Worm (Caenorhabditis elegans): ENCODE data around the gene F55A4.13.
A peak's percentile ranks its signal among the peaks of the same experiment; 100 is the strongest.

Gene F55A4.13

DNA sequence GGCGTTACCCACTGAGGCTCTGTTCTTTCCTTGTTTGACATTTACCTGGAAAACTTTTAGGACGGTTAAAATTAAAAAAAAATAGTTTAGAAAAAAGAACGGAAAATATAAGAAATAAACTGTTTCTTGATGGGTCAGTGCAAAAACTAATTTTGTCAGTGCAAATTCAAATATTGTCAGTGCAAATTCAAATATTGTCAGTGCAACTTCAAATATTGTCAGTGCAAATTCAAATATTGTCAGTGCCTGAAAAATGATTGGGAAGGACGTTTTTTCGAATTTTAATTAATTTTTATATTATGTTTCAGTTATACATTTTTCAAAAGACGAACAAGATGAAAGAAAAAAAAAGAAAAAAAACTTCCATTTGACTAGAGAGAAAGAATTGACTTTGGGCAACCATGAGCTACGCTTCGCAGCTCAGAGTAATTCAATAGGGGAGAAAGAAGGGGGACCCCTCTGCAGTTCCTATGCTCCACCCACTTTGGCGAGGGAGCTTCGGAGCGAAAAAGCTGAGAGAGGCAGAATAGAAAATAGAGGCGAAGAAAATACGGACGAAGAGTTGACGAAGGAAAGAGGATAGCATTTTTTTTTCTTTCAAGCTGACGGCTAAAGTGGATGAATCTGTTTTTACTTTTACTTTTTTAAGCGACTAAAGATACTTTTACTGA is 45.2 kb upstream of the F55A4.13 start, which contains the start of gene unc-1:
unc-1 (minus strand) TSS at position 51 of the 671 bp plus-strand sequence.
- no peak for TF ChIP-seq nhr-48 (tag; optimal IDR thresholded peaks at IDR 0.05)
- TF ChIP-seq aha-1 (tag) = peak; percentile 22
- TF ChIP-seq nhr-77 (tag; optimal IDR thresholded peaks at IDR 0.05) = no peak
- TF ChIP-seq ceh-32 (tag; optimal IDR thresholded peaks at IDR 0.05; ENCODE audit: poor library complexity) = no peak
- TF ChIP-seq ceh-62 (tag; optimal IDR thresholded peaks at IDR 0.05) = no peak
- TF ChIP-seq Y48G9A.11 (GFP tag; IDR thresholded peaks at IDR 0.05) = no peak
- TF ChIP-seq nhr-11 (tag; optimal IDR thresholded peaks at IDR 0.05) = no peak
- no peak for TF ChIP-seq nhr-76 (tag; optimal IDR thresholded peaks at IDR 0.05)
- TF ChIP-seq zfp-2 (tag; optimal IDR thresholded peaks at IDR 0.05) = no peak
- no peak for TF ChIP-seq Y5F2A.4 (GFP tag; optimal IDR thresholded peaks at IDR 0.05)
- TF ChIP-seq nhr-102 (tag; optimal IDR thresholded peaks at IDR 0.05) = no peak
- TF ChIP-seq hmg-1.1 (GFP tag; IDR thresholded peaks at IDR 0.05) = peak; percentile 72; the same call in 1 of the 2 replicates
- TF ChIP-seq T20F7.1 (GFP tag; optimal IDR thresholded peaks at IDR 0.05) = no peak
- peak; percentile 41 for TF ChIP-seq mep-1 (tag; optimal IDR thresholded peaks at IDR 0.05)
- TF ChIP-seq ces-1 (GFP tag; optimal IDR thresholded peaks at IDR 0.05) = peak; percentile 81
- TF ChIP-seq rbr-2 (tag; optimal IDR thresholded peaks at IDR 0.05) = peak; percentile 15
- no peak for TF ChIP-seq lin-29 (GFP tag; IDR thresholded peaks at IDR 0.05)
- no peak for TF ChIP-seq madf-9 (GFP tag; conservative IDR thresholded peaks at IDR 0.05)
- no peak for TF ChIP-seq aly-2 (tag; optimal IDR thresholded peaks at IDR 0.05)
- peak; percentile 63; the same call in 1 of the 2 replicates for TF ChIP-seq ctbp-1 (GFP tag; IDR thresholded peaks at IDR 0.05)
- no peak for TF ChIP-seq skn-1 (tag; optimal IDR thresholded peaks at IDR 0.05)
- TF ChIP-seq egl-27 (tag; optimal IDR thresholded peaks at IDR 0.05) = no peak
- no peak for TF ChIP-seq hif-1 (tag; optimal IDR thresholded peaks at IDR 0.05)
- TF ChIP-seq lin-13 (GFP tag; optimal IDR thresholded peaks at IDR 0.05) = no peak
- TF ChIP-seq unc-130 (GFP tag; optimal IDR thresholded peaks at IDR 0.05) = no peak
- TF ChIP-seq nhr-237 (tag; optimal IDR thresholded peaks at IDR 0.05) = no peak
- no peak for TF ChIP-seq lin-38 (GFP tag; IDR thresholded peaks at IDR 0.05)
- TF ChIP-seq madf-5 (GFP tag; IDR thresholded peaks at IDR 0.05) = no peak
- no peak for TF ChIP-seq lin-1 (GFP tag; IDR thresholded peaks at IDR 0.05)
- TF ChIP-seq fkh-10 (GFP tag; optimal IDR thresholded peaks at IDR 0.05) = peak; percentile 35
- no peak for TF ChIP-seq F37D6.2 (tag; optimal IDR thresholded peaks at IDR 0.05)
- no peak for TF ChIP-seq sdz-12 (GFP tag; optimal IDR thresholded peaks at IDR 0.05)
- no peak for TF ChIP-seq jun-1 (tag; optimal IDR thresholded peaks at IDR 0.05)
- TF ChIP-seq daf-19 (GFP tag; conservative IDR thresholded peaks at IDR 0.05) = no peak

- no peak for TF ChIP-seq fos-1 (tag; optimal IDR thresholded peaks at IDR 0.05)
- TF ChIP-seq F49E8.2 (tag; optimal IDR thresholded peaks at IDR 0.05; ENCODE audit: borderline replicate concordance) = no peak
- no peak for TF ChIP-seq zfp-3 (GFP tag; conservative IDR thresholded peaks at IDR 0.05)
Observed at ce11 chrX:1060705-1061104, 43.3 kb upstream of the F55A4.13 start.

DNA sequence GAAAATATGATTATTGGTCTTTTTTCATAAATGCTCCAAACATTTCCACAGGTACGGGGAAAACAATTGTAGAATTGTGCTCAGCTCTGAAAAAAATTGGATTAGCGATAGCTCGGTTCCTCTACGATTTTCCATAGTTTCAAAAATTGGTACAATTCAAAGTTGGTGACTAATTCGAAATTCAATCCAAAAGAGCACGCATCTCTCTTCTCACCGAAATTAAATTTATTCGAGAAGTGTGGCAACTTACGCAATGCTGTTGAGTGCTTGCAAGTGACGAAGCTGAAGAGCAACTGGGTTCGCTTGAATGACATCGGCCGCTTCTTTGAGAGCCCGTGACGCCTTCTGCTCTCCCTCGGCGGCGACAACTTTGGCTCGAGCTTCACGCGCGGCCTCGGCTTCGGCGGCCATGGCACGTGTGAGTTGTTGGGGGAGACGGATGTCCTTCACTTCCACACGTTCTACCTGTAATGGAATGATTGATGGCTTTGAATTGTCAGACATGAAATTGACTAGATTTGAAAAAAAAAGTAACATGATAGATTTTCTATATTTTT is 40.5 kb upstream of the F55A4.13 start:
- TF ChIP-seq daf-16 (GFP tag; optimal IDR thresholded peaks at IDR 0.05) (no peak), daf-16 (tag; optimal IDR thresholded peaks at IDR 0.05) (no peak), unc-62 (GFP tag; optimal IDR thresholded peaks at IDR 0.05 in 1 of 2) (no peak), unc-62 (tag; optimal IDR thresholded peaks at IDR 0.05) (no peak), lsy-2 (tag; optimal IDR thresholded peaks at IDR 0.05) (no peak), aha-1 (tag) (peak; percentile 80), set-16 (GFP tag; IDR thresholded peaks at IDR 0.05) (peak; percentile 86), mes-2 (tag; optimal IDR thresholded peaks at IDR 0.05; ENCODE audit: poor library complexity, severe bottlenecking) (no peak), fkh-10 (GFP tag; optimal IDR thresholded peaks at IDR 0.05) (peak; percentile 46), ceh-28 (tag; optimal IDR thresholded peaks at IDR 0.05) (no peak), tra-1 (GFP tag; IDR thresholded peaks at IDR 0.05) (no peak), pha-4 (GFP tag; IDR thresholded peaks at IDR 0.05) (no peak), pha-4 (tag; optimal IDR thresholded peaks at IDR 0.05) (no peak), zag-1 (tag; optimal IDR thresholded peaks at IDR 0.05) (no peak), spr-1 (tag; optimal IDR thresholded peaks at IDR 0.05) (no peak), unc-39 (tag; optimal IDR thresholded peaks at IDR 0.05) (no peak), madf-5 (GFP tag; IDR thresholded peaks at IDR 0.05) (no peak)

All from whole organism, L4 larva.